Worm (Caenorhabditis elegans): Measurements from ENCODE around the gene K03D3.5.
"Not testable (repeated sequence)": the region's sequence is repeated elsewhere in the genome, so short reads cannot be mapped to it uniquely, and the experiment has no call there.

K03D3.5 gene

ce11 chrIV:16307925-16308324 is 12.4 kb downstream of the K03D3.5 start, which contains the start of gene rac-2:
Gene rac-2, plus strand, starts transcription at chrIV:16308225.
- not testable (repeated sequence) for TF ChIP-seq ama-1 (optimal IDR thresholded peaks at IDR 0.05); tbx-11 (GFP tag; IDR thresholded peaks at IDR 0.05); tbx-37 (GFP tag; conservative IDR thresholded peaks at IDR 0.05)

ce11 chrIV:16306918-16307317 is 13.4 kb downstream of the K03D3.5 start:
- no peak for TF ChIP-seq hnd-1 (tag; optimal IDR thresholded peaks at IDR 0.05)
- TF ChIP-seq pes-1 (GFP tag; IDR thresholded peaks at IDR 0.05): no peak
- no peak for TF ChIP-seq tra-4 (tag; optimal IDR thresholded peaks at IDR 0.05)

- TF ChIP-seq sea-1 (GFP tag; conservative IDR thresholded peaks at IDR 0.05) (no peak), B0310.2 (tag; optimal IDR thresholded peaks at IDR 0.05) (no peak), ceh-13 (GFP tag; optimal IDR thresholded peaks at IDR 0.05) (no peak), hmbx-1 (tag; optimal IDR thresholded peaks at IDR 0.05) (no peak)
These were observed 21.5 kb downstream of the K03D3.5 start, which contains the start of gene srz-72 for ce11 chrIV:16298851-16299250. Gene srz-72, plus strand, starts transcription at chrIV:16299151.

ce11 chrIV:16293889-16294288 is 26.4 kb downstream of the K03D3.5 start:
- TF ChIP-seq ceh-13 (GFP tag; optimal IDR thresholded peaks at IDR 0.05): no peak
- no peak for TF ChIP-seq flt-1 (GFP tag; IDR thresholded peaks at IDR 0.05)
- no peak for TF ChIP-seq ama-1 (optimal IDR thresholded peaks at IDR 0.05)
- no peak for TF ChIP-seq B0310.2 (tag; optimal IDR thresholded peaks at IDR 0.05)
- no peak for TF ChIP-seq tbx-37 (GFP tag; conservative IDR thresholded peaks at IDR 0.05)
- no peak for TF ChIP-seq hmbx-1 (tag; optimal IDR thresholded peaks at IDR 0.05)
- no peak for TF ChIP-seq ets-7 (tag; optimal IDR thresholded peaks at IDR 0.05)
- no peak for TF ChIP-seq aly-1 (tag; optimal IDR thresholded peaks at IDR 0.05)
- TF ChIP-seq scrt-1 (GFP tag; IDR thresholded peaks at IDR 0.05): no peak
- no peak for TF ChIP-seq hmg-4 (GFP tag; optimal IDR thresholded peaks at IDR 0.05)
- TF ChIP-seq tbx-11 (GFP tag; IDR thresholded peaks at IDR 0.05): no peak
- TF ChIP-seq pes-1 (GFP tag; IDR thresholded peaks at IDR 0.05): no peak
- TF ChIP-seq sea-1 (GFP tag; conservative IDR thresholded peaks at IDR 0.05): no peak

ce11 chrIV:16290745-16291144 is 29.6 kb downstream of the K03D3.5 start, which contains the start of gene srz-75:
Gene srz-75, minus strand, starts transcription at chrIV:16290845.
- TF ChIP-seq scrt-1 (GFP tag; IDR thresholded peaks at IDR 0.05): no peak
- TF ChIP-seq tbx-37 (GFP tag; conservative IDR thresholded peaks at IDR 0.05): no peak
- TF ChIP-seq aly-1 (tag; optimal IDR thresholded peaks at IDR 0.05): no peak
- no peak for TF ChIP-seq pes-1 (GFP tag; IDR thresholded peaks at IDR 0.05)
- TF ChIP-seq ceh-36 (tag; optimal IDR thresholded peaks at IDR 0.05): no peak
- TF ChIP-seq hmg-4 (GFP tag; optimal IDR thresholded peaks at IDR 0.05): no peak
- no peak for TF ChIP-seq tra-4 (tag; optimal IDR thresholded peaks at IDR 0.05)
- no peak for TF ChIP-seq B0310.2 (tag; optimal IDR thresholded peaks at IDR 0.05)
- TF ChIP-seq hmbx-1 (tag; optimal IDR thresholded peaks at IDR 0.05): no peak
- TF ChIP-seq flt-1 (GFP tag; IDR thresholded peaks at IDR 0.05): no peak
- TF ChIP-seq ceh-13 (GFP tag; optimal IDR thresholded peaks at IDR 0.05): no peak
- no peak for TF ChIP-seq ama-1 (optimal IDR thresholded peaks at IDR 0.05)
- TF ChIP-seq F13C5.2 (tag; optimal IDR thresholded peaks at IDR 0.05): no peak
- no peak for TF ChIP-seq hnd-1 (tag; optimal IDR thresholded peaks at IDR 0.05)
- no peak for TF ChIP-seq tbx-11 (GFP tag; IDR thresholded peaks at IDR 0.05)
- TF ChIP-seq sea-1 (GFP tag; conservative IDR thresholded peaks at IDR 0.05): no peak
- no peak for TF ChIP-seq ets-7 (tag; optimal IDR thresholded peaks at IDR 0.05)

ce11 chrIV:16280614-16281013 is 39.7 kb downstream of the K03D3.5 start, which contains the start of gene clec-191:
Gene clec-191, minus strand, starts transcription at chrIV:16280714.
- no peak for TF ChIP-seq F13C5.2 (tag; optimal IDR thresholded peaks at IDR 0.05)
- no peak for TF ChIP-seq B0310.2 (tag; optimal IDR thresholded peaks at IDR 0.05)
- TF ChIP-seq aly-1 (tag; optimal IDR thresholded peaks at IDR 0.05): no peak
- no peak for TF ChIP-seq ama-1 (optimal IDR thresholded peaks at IDR 0.05)
- TF ChIP-seq ceh-13 (GFP tag; optimal IDR thresholded peaks at IDR 0.05): no peak
- TF ChIP-seq sea-1 (GFP tag; conservative IDR thresholded peaks at IDR 0.05): no peak
- TF ChIP-seq hmg-4 (GFP tag; optimal IDR thresholded peaks at IDR 0.05): no peak
- TF ChIP-seq tbx-37 (GFP tag; conservative IDR thresholded peaks at IDR 0.05): no peak
- no peak for TF ChIP-seq pes-1 (GFP tag; IDR thresholded peaks at IDR 0.05)
- TF ChIP-seq scrt-1 (GFP tag; IDR thresholded peaks at IDR 0.05): no peak
- TF ChIP-seq tra-4 (tag; optimal IDR thresholded peaks at IDR 0.05): no peak
- TF ChIP-seq ets-7 (tag; optimal IDR thresholded peaks at IDR 0.05): no peak

ce11 chrIV:16277902-16278301 is 42.4 kb downstream of the K03D3.5 start, which contains the start of gene ccch-2:
Gene ccch-2, plus strand, starts transcription at chrIV:16278202.
- no peak for TF ChIP-seq ama-1 (optimal IDR thresholded peaks at IDR 0.05)
- no peak for TF ChIP-seq sea-1 (GFP tag; conservative IDR thresholded peaks at IDR 0.05)
- TF ChIP-seq F13C5.2 (tag; optimal IDR thresholded peaks at IDR 0.05): no peak
- TF ChIP-seq ceh-13 (GFP tag; optimal IDR thresholded peaks at IDR 0.05): no peak
- TF ChIP-seq B0310.2 (tag; optimal IDR thresholded peaks at IDR 0.05): no peak

- TF ChIP-seq hmg-4 (GFP tag; optimal IDR thresholded peaks at IDR 0.05): no peak
- TF ChIP-seq ets-7 (tag; optimal IDR thresholded peaks at IDR 0.05): no peak
- no peak for TF ChIP-seq hmbx-1 (tag; optimal IDR thresholded peaks at IDR 0.05)
- TF ChIP-seq F13C5.2 (tag; optimal IDR thresholded peaks at IDR 0.05): no peak
- TF ChIP-seq hnd-1 (tag; optimal IDR thresholded peaks at IDR 0.05): no peak
- TF ChIP-seq flt-1 (GFP tag; IDR thresholded peaks at IDR 0.05): no peak
- TF ChIP-seq sea-1 (GFP tag; conservative IDR thresholded peaks at IDR 0.05): no peak
- TF ChIP-seq scrt-1 (GFP tag; IDR thresholded peaks at IDR 0.05): no peak
- no peak for TF ChIP-seq aly-1 (tag; optimal IDR thresholded peaks at IDR 0.05)
- TF ChIP-seq B0310.2 (tag; optimal IDR thresholded peaks at IDR 0.05): no peak
- TF ChIP-seq ceh-36 (tag; optimal IDR thresholded peaks at IDR 0.05): no peak
- TF ChIP-seq tbx-11 (GFP tag; IDR thresholded peaks at IDR 0.05): no peak
- no peak for TF ChIP-seq pes-1 (GFP tag; IDR thresholded peaks at IDR 0.05)
- no peak for TF ChIP-seq ceh-13 (GFP tag; optimal IDR thresholded peaks at IDR 0.05)
- no peak for TF ChIP-seq tra-4 (tag; optimal IDR thresholded peaks at IDR 0.05)
- TF ChIP-seq ama-1 (optimal IDR thresholded peaks at IDR 0.05): no peak
- no peak for TF ChIP-seq tbx-37 (GFP tag; conservative IDR thresholded peaks at IDR 0.05)
These were observed 43.0 kb downstream of the K03D3.5 start, which contains the start of gene F38C2.7 for ce11 chrIV:16277291-16277690. Gene F38C2.7, minus strand, starts transcription at chrIV:16277391.
